Fruit fly (Drosophila melanogaster) whole organism, embryonic: ENCODE measurements around the gene RpS7.

Source experiments
- ATbp ChIP-seq: fragments of 200-800 bp; sonication (Bioruptor generic); optimal IDR thresholded peaks from 2 replicates; lab custom pipeline; 2017; ENCODE audit warnings: missing biosample characterization, mild to moderate bottlenecking, missing genetic modification characterization, missing genetic modification reagents
- Abd-B ChIP-seq: fragments of 200-800 bp; sonication (Bioruptor generic); optimal IDR thresholded peaks from 2 replicates; lab custom pipeline; 2018; ENCODE audit warnings: missing biosample characterization, mild to moderate bottlenecking, missing genetic modification characterization, moderate library complexity
- Adf1 ChIP-seq: fragments of 200-800 bp; sonication (Bioruptor generic); IDR thresholded peaks from 2 replicates; pipeline ENCODE4 v1.3.6; 2022; ENCODE audit warnings: missing biosample characterization, missing genetic modification characterization
- Atf-2 ChIP-seq: fragments of 200-800 bp; sonication (Bioruptor generic); optimal IDR thresholded peaks from 2 replicates; lab custom pipeline; 2016; ENCODE audit warnings: missing biosample characterization, missing genetic modification characterization
- CG10209 ChIP-seq: fragments of 200-800 bp; sonication (Bioruptor generic); optimal IDR thresholded peaks from 3 replicates; lab custom pipeline; 2017; ENCODE audit warnings: missing biosample characterization, mild to moderate bottlenecking, missing genetic modification characterization, missing genetic modification reagents
- CG10366 ChIP-seq: fragments of 200-800 bp; sonication (Bioruptor generic); IDR thresholded peaks from 2 replicates; pipeline ENCODE4 v1.3.6; 2022; ENCODE audit warnings: missing biosample characterization, missing genetic modification characterization
- CG10462 ChIP-seq: fragments of 200-800 bp; sonication (Bioruptor generic); optimal IDR thresholded peaks from 2 replicates; lab custom pipeline; 2016; ENCODE audit warnings: missing biosample characterization, missing genetic modification characterization
- CG12299 ChIP-seq: fragments of 200-800 bp; sonication (Bioruptor generic); optimal IDR thresholded peaks from 2 replicates; lab custom pipeline; 2018; ENCODE audit warnings: missing biosample characterization, mild to moderate bottlenecking, missing genetic modification characterization
- CG13296 ChIP-seq: fragments of 200-800 bp; sonication (Bioruptor generic); optimal IDR thresholded peaks from 3 replicates; lab custom pipeline; 2018; ENCODE audit warnings: missing biosample characterization, mild to moderate bottlenecking, missing genetic modification characterization
- CG1529 ChIP-seq: fragments of 200-800 bp; sonication (Bioruptor generic); optimal IDR thresholded peaks from 3 replicates; lab custom pipeline; 2018; ENCODE audit warnings: missing biosample characterization, missing genetic modification characterization
- CG16813 ChIP-seq: fragments of 200-800 bp; sonication (Bioruptor generic); IDR thresholded peaks from 3 replicates; pipeline ENCODE4 v1.3.6; 2022; ENCODE audit warnings: missing biosample characterization, missing genetic modification characterization; ENCODE audit not compliant: partially characterized antibody
- CG17612 ChIP-seq: fragments of 200-800 bp; sonication (Bioruptor generic); IDR thresholded peaks from 2 replicates; pipeline ENCODE4 v1.3.6; 2022; ENCODE audit warnings: missing biosample characterization, missing genetic modification characterization
- CG17802 ChIP-seq: fragments of 200-800 bp; sonication (Bioruptor generic); optimal IDR thresholded peaks from 2 replicates; lab custom pipeline; 2018; ENCODE audit warnings: missing biosample characterization, mild to moderate bottlenecking, missing genetic modification characterization, moderate library complexity
- CG17912 ChIP-seq: fragments of 200-800 bp; sonication (Bioruptor generic); optimal IDR thresholded peaks from 2 replicates; lab custom pipeline; 2018; ENCODE audit warnings: missing biosample characterization, mild to moderate bottlenecking, missing genetic modification characterization
- CG31365 ChIP-seq: fragments of 200-800 bp; sonication (Bioruptor generic); optimal IDR thresholded peaks from 2 replicates; lab custom pipeline; 2018; ENCODE audit warnings: missing biosample characterization, mild to moderate bottlenecking, missing genetic modification characterization
- CG33557 ChIP-seq: fragments of 200-800 bp; sonication (Bioruptor generic); optimal IDR thresholded peaks from 2 replicates; lab custom pipeline; 2019; ENCODE audit warnings: missing biosample characterization, mild to moderate bottlenecking, missing genetic modification characterization, moderate library complexity
- CG4328 ChIP-seq: fragments of 200-800 bp; sonication (Bioruptor generic); optimal IDR thresholded peaks from 3 replicates; lab custom pipeline; 2017; ENCODE audit warnings: missing biosample characterization, missing genetic modification reagents, missing genetic modification characterization
- CTCF ChIP-seq: fragments of 200-800 bp; sonication (Bioruptor generic); optimal IDR thresholded peaks from 2 replicates; lab custom pipeline; 2017; ENCODE audit warnings: missing biosample characterization, mild to moderate bottlenecking, missing genetic modification characterization, moderate library complexity
- Camta ChIP-seq: fragments of 200-800 bp; sonication (Bioruptor generic); optimal IDR thresholded peaks from 2 replicates; lab custom pipeline; 2016; ENCODE audit warnings: missing biosample characterization, missing genetic modification characterization
- CoRest ChIP-seq: fragments of 200-800 bp; sonication (Bioruptor generic); optimal IDR thresholded peaks from 3 replicates; lab custom pipeline; 2018; ENCODE audit warnings: missing biosample characterization, mild to moderate bottlenecking, missing genetic modification characterization, moderate library complexity
- Deaf1 ChIP-seq: fragments of 200-800 bp; optimal IDR thresholded peaks from 3 replicates; lab custom pipeline; 2019; ENCODE audit warnings: missing biosample characterization, mild to moderate bottlenecking, missing genetic modification characterization, moderate library complexity
- Fer3 ChIP-seq: fragments of 200-800 bp; sonication (Bioruptor generic); optimal IDR thresholded peaks from 2 replicates; lab custom pipeline; 2018; ENCODE audit warnings: missing biosample characterization, mild to moderate bottlenecking, missing genetic modification characterization, moderate library complexity
- HLH3B ChIP-seq: fragments of 200-800 bp; sonication (Bioruptor generic); IDR thresholded peaks from 2 replicates; pipeline ENCODE4 v1.3.6; 2022; ENCODE audit warnings: missing biosample characterization, missing genetic modification characterization
- Hmr ChIP-seq: fragments of 200-800 bp; sonication (Bioruptor generic); optimal IDR thresholded peaks from 3 replicates; lab custom pipeline; 2017; ENCODE audit warnings: mild to moderate bottlenecking, missing biosample characterization, missing genetic modification reagents, missing genetic modification characterization
- Hr3 ChIP-seq: fragments of 200-800 bp; sonication (Bioruptor generic); optimal IDR thresholded peaks from 3 replicates; lab custom pipeline; 2016; ENCODE audit warnings: missing biosample characterization, missing genetic modification characterization
- MBD-R2 ChIP-seq: fragments of 200-800 bp; sonication (Bioruptor generic); IDR thresholded peaks from 2 replicates; pipeline ENCODE4 v1.3.6; 2022; ENCODE audit warnings: missing biosample characterization, missing genetic modification characterization
- Med ChIP-seq: fragments of 200-800 bp; sonication (Bioruptor generic); peaks from one replicate; lab custom pipeline; 2016; ENCODE audit warnings: missing biosample characterization, missing genetic modification characterization, mild to moderate bottlenecking, inconsistent platforms, moderate library complexity
- Scr ChIP-seq: fragments of 200-800 bp; sonication (Bioruptor generic); IDR thresholded peaks from 2 replicates; pipeline ENCODE4 v1.3.6; 2022; ENCODE audit warnings: missing biosample characterization, missing genetic modification characterization; ENCODE audit not compliant: partially characterized antibody
- Xrp1 ChIP-seq: fragments of 200-800 bp; sonication (Bioruptor generic); IDR thresholded peaks from 2 replicates; pipeline ENCODE4 v1.3.6; 2022; ENCODE audit warnings: missing biosample characterization, missing genetic modification characterization
- bbx ChIP-seq: fragments of 200-800 bp; sonication (Bioruptor generic); IDR thresholded peaks from 2 replicates; pipeline ENCODE4 v1.3.6; 2022; ENCODE audit warnings: missing biosample characterization, missing genetic modification characterization; ENCODE audit not compliant: partially characterized antibody
- bcd ChIP-seq: fragments of 200-800 bp; sonication (Bioruptor generic); optimal IDR thresholded peaks from 2 replicates; lab custom pipeline; 2017; ENCODE audit warnings: missing biosample characterization, mild to moderate bottlenecking, missing genetic modification characterization
- caup ChIP-seq: fragments of 200-800 bp; sonication (Bioruptor generic); optimal IDR thresholded peaks from 3 replicates; lab custom pipeline; 2017; ENCODE audit warnings: missing biosample characterization, mild to moderate bottlenecking, missing genetic modification characterization, moderate library complexity; ENCODE audit not compliant: severe bottlenecking
- dan ChIP-seq: fragments of 200-800 bp; sonication (Bioruptor generic); IDR thresholded peaks from 2 replicates; pipeline ENCODE4 v1.3.6; 2022; ENCODE audit warnings: missing biosample characterization, missing genetic modification characterization
- danr ChIP-seq: fragments of 200-800 bp; sonication (Bioruptor generic); IDR thresholded peaks from 2 replicates; pipeline ENCODE4 v1.3.6; 2022; ENCODE audit warnings: missing biosample characterization, missing genetic modification characterization
- emc ChIP-seq: fragments of 200-800 bp; sonication (Bioruptor generic); optimal IDR thresholded peaks from 2 replicates; lab custom pipeline; 2016; ENCODE audit warnings: missing biosample characterization, missing genetic modification characterization
- exex ChIP-seq: fragments of 200-800 bp; sonication (Bioruptor generic); optimal IDR thresholded peaks from 4 replicates; lab custom pipeline; 2018; ENCODE audit warnings: missing biosample characterization, mild to moderate bottlenecking, missing genetic modification characterization, moderate library complexity
- fd3F ChIP-seq: fragments of 200-800 bp; sonication (Bioruptor generic); optimal IDR thresholded peaks from 2 replicates; lab custom pipeline; 2018; ENCODE audit warnings: missing biosample characterization, mild to moderate bottlenecking, missing genetic modification characterization, moderate library complexity
- grau ChIP-seq: fragments of 200-800 bp; optimal IDR thresholded peaks from 3 replicates; lab custom pipeline; 2019; ENCODE audit warnings: missing biosample characterization, mild to moderate bottlenecking, missing genetic modification characterization, moderate library complexity
- her ChIP-seq: fragments of 200-800 bp; sonication (Bioruptor generic); optimal IDR thresholded peaks from 2 replicates; lab custom pipeline; 2016; ENCODE audit warnings: missing biosample characterization, missing genetic modification characterization
- hkb ChIP-seq, 2 experiments: fragments of 200-800 bp in 1 of 2; fragments of >200 bp in 1 of 2; sonication (Bioruptor generic) in 1 of 2; IDR thresholded peaks in 1 of 2; optimal IDR thresholded peaks in 1 of 2; 2 replicates each; pipeline versions ENCODE4 v1.3.6 to Lab custom; 2017 to 2022; ENCODE audit warnings: missing biosample characterization in 1 of 2, missing genetic modification characterization in 1 of 2
- lilli ChIP-seq: fragments of 200-800 bp; sonication (Bioruptor generic); optimal IDR thresholded peaks from 3 replicates; lab custom pipeline; 2016; ENCODE audit warnings: missing biosample characterization, missing genetic modification characterization
- nmo ChIP-seq: fragments of 200-800 bp; sonication (Bioruptor generic); optimal IDR thresholded peaks from 2 replicates; lab custom pipeline; 2018; ENCODE audit warnings: missing biosample characterization, mild to moderate bottlenecking, missing genetic modification characterization, moderate library complexity
- odd ChIP-seq: fragments of 200-800 bp; sonication (Bioruptor generic); optimal IDR thresholded peaks from 2 replicates; lab custom pipeline; 2017; ENCODE audit warnings: missing biosample characterization, mild to moderate bottlenecking, missing genetic modification characterization
- pita ChIP-seq: fragments of 200-800 bp; sonication (Bioruptor generic); optimal IDR thresholded peaks from 2 replicates; lab custom pipeline; 2017; ENCODE audit warnings: missing biosample characterization, mild to moderate bottlenecking, missing genetic modification characterization
- sens-2 ChIP-seq: fragments of 200-800 bp; sonication (Bioruptor generic); IDR thresholded peaks from 2 replicates; pipeline ENCODE4 v1.3.6; 2022; ENCODE audit warnings: missing biosample characterization, missing genetic modification characterization
- sisA ChIP-seq: fragments of 200-800 bp; sonication (Bioruptor generic); IDR thresholded peaks from 2 replicates; pipeline ENCODE4 v1.3.6; 2022; ENCODE audit warnings: missing biosample characterization, missing genetic modification characterization
- slbo ChIP-seq: fragments of 200-800 bp; sonication (Bioruptor generic); IDR thresholded peaks from 2 replicates; pipeline ENCODE4 v1.3.6; 2022; ENCODE audit warnings: missing biosample characterization, missing genetic modification characterization
- tin ChIP-seq: fragments of 200-800 bp; sonication (Bioruptor generic); optimal IDR thresholded peaks from 3 replicates; lab custom pipeline; 2016; ENCODE audit warnings: missing biosample characterization, missing genetic modification characterization
- trem ChIP-seq: fragments of 200-800 bp; optimal IDR thresholded peaks from 3 replicates; lab custom pipeline; 2019; ENCODE audit warnings: missing biosample characterization, mild to moderate bottlenecking, missing genetic modification characterization, moderate library complexity
- unpg ChIP-seq: fragments of 200-800 bp; sonication (Bioruptor generic); optimal IDR thresholded peaks from 3 replicates; lab custom pipeline; 2018; ENCODE audit warnings: missing biosample characterization, mild to moderate bottlenecking, missing genetic modification characterization, moderate library complexity
- yki ChIP-seq: fragments of >200 bp; optimal IDR thresholded peaks from 3 replicates; lab custom pipeline; 2018

RpS7 gene

dm6 chr3R:30198793-30199192 is 10.0 kb downstream of the RpS7 start (continued):
- TF ChIP-seq danr (GFP tag; lab: Robert Waterston, UW): no peak
- no peak for TF ChIP-seq CG17912 (GFP tag; lab: Kevin White, UChicago)
- TF ChIP-seq her (GFP tag; lab: Kevin White, UChicago): no peak
- peak; percentile 89 for TF ChIP-seq Med
- TF ChIP-seq lilli (GFP tag; lab: Kevin White, UChicago): no peak
- no peak for TF ChIP-seq CoRest (tag; lab: Kevin White, UChicago)
- peak; percentile 64 for TF ChIP-seq CG13296 (GFP tag; lab: Kevin White, UChicago)
- TF ChIP-seq Atf-2 (GFP tag; lab: Kevin White, UChicago): no peak
- TF ChIP-seq exex (tag; lab: Kevin White, UChicago): no peak
- TF ChIP-seq hkb (optimal IDR thresholded peaks at IDR 0.05; lab: Kevin White, UChicago): no peak
- TF ChIP-seq hkb (GFP tag; IDR thresholded peaks at IDR 0.05; lab: Robert Waterston, UW): no peak
- no peak for TF ChIP-seq sisA (GFP tag; lab: Robert Waterston, UW)
- TF ChIP-seq grau (tag; lab: Kevin White, UChicago): peak; percentile 3
- peak; percentile 1 for TF ChIP-seq bcd (GFP tag; lab: Kevin White, UChicago)
- TF ChIP-seq Xrp1 (GFP tag; lab: Robert Waterston, UW): 0 out of 2 replicates have a peak, but pooled peaks have one; percentile 17
- no peak for TF ChIP-seq emc (GFP tag; lab: Kevin White, UChicago)
- no peak for TF ChIP-seq CTCF (GFP tag; lab: Kevin White, UChicago)
- no peak for TF ChIP-seq dan (GFP tag; lab: Robert Waterston, UW)
- TF ChIP-seq caup (GFP tag; lab: Kevin White, UChicago): peak; percentile 26
- TF ChIP-seq nmo: no peak
- no peak for TF ChIP-seq CG16813 (GFP tag; lab: Robert Waterston, UW)
- TF ChIP-seq Hr3: no peak
- 0 out of 2 replicates have a peak, but pooled peaks have one; percentile 14 for TF ChIP-seq CG10366 (GFP tag; lab: Robert Waterston, UW)
- TF ChIP-seq Abd-B: no peak
- peak; percentile 39 for TF ChIP-seq CG4328 (GFP tag; lab: Kevin White, UChicago)
- TF ChIP-seq CG10209: peak; percentile 23
- TF ChIP-seq fd3F: peak; percentile 23
- TF ChIP-seq ATbp (GFP tag; lab: Kevin White, UChicago): peak; percentile 46
- no peak for TF ChIP-seq pita (GFP tag; lab: Kevin White, UChicago)
- TF ChIP-seq CG17612 (GFP tag; lab: Robert Waterston, UW): no peak
- TF ChIP-seq sens-2 (GFP tag; lab: Robert Waterston, UW): no peak
- TF ChIP-seq CG1529: no peak
- no peak for TF ChIP-seq unpg (GFP tag; lab: Kevin White, UChicago)
- no peak for TF ChIP-seq CG33557 (GFP tag; lab: Kevin White, UChicago)
- TF ChIP-seq MBD-R2: peak; percentile 14; the same call in 1 of the 2 replicates
- TF ChIP-seq HLH3B (GFP tag; lab: Robert Waterston, UW): peak; percentile 11; the same call in 1 of the 2 replicates
- TF ChIP-seq tin (GFP tag; lab: Kevin White, UChicago): no peak
- no peak for TF ChIP-seq Adf1
- peak; percentile 16 for TF ChIP-seq odd
- TF ChIP-seq CG10462 (GFP tag; lab: Kevin White, UChicago): no peak
- TF ChIP-seq bbx (GFP tag; lab: Robert Waterston, UW): no peak
- TF ChIP-seq Scr: no peak
- peak; percentile 38 for TF ChIP-seq Fer3
- TF ChIP-seq CG17802 (tag; lab: Kevin White, UChicago): no peak
- 0 out of 2 replicates have a peak, but pooled peaks have one; percentile 19 for TF ChIP-seq slbo (GFP tag; lab: Robert Waterston, UW)
- no peak for TF ChIP-seq Deaf1 (tag; lab: Kevin White, UChicago)
- TF ChIP-seq trem (tag; lab: Kevin White, UChicago): no peak
- TF ChIP-seq Camta (GFP tag; lab: Kevin White, UChicago): no peak
- TF ChIP-seq yki (lab: Kevin White, UChicago): no peak
- TF ChIP-seq CG31365 (tag; lab: Kevin White, UChicago): no peak
- no peak for TF ChIP-seq CG12299 (tag; lab: Kevin White, UChicago)
- peak; percentile 79 for TF ChIP-seq Hmr
